Fruit fly (Drosophila melanogaster): ENCODE data around the gene IP3K2.
A peak's percentile ranks its signal among the peaks of the same experiment; 100 is the strongest.

Gene IP3K2

dm6 chrX:13287854-13288376 is 15.5 kb upstream of the IP3K2 start, which contains the start of gene Remo (continued):
- no peak for TF ChIP-seq CG3281 (GFP tag; optimal IDR thresholded peaks at IDR 0.05)
- TF ChIP-seq Hey (tag; optimal IDR thresholded peaks at IDR 0.05): no peak
- no peak for TF ChIP-seq h (optimal IDR thresholded peaks at IDR 0.05)
- TF ChIP-seq Abd-B (GFP tag; optimal IDR thresholded peaks at IDR 0.05): peak; percentile 92
- TF ChIP-seq Eip74EF (GFP tag; optimal IDR thresholded peaks at IDR 0.05): no peak
- no peak for TF ChIP-seq toy (GFP tag; IDR thresholded peaks at IDR 0.05)
- TF ChIP-seq CG7786 (GFP tag; optimal IDR thresholded peaks at IDR 0.05): no peak
- TF ChIP-seq Fer3 (tag; optimal IDR thresholded peaks at IDR 0.05): no peak
- TF ChIP-seq Dip3 (GFP tag; optimal IDR thresholded peaks at IDR 0.05): no peak
- no peak for TF ChIP-seq onecut (GFP tag; IDR thresholded peaks at IDR 0.05)
- no peak for TF ChIP-seq HLHmδ (GFP tag; optimal IDR thresholded peaks at IDR 0.05)

dm6 chrX:13296405-13297183 is 6.8 kb upstream of the IP3K2 start, which contains the start of gene CG1622:
Gene CG1622, plus strand, starts transcription at chrX:13297082.
- TF ChIP-seq CG15514 (GFP tag; optimal IDR thresholded peaks at IDR 0.05) (peak; percentile 40), CG3065 (GFP tag; optimal IDR thresholded peaks at IDR 0.05) (no peak), CG10462 (GFP tag; optimal IDR thresholded peaks at IDR 0.05) (no peak), bigmax (GFP tag; optimal IDR thresholded peaks at IDR 0.05) (no peak), tin (GFP tag; optimal IDR thresholded peaks at IDR 0.05) (no peak), CG4424 (GFP tag; optimal IDR thresholded peaks at IDR 0.05) (peak; percentile 9), CG9932 (GFP tag; IDR thresholded peaks at IDR 0.05) (peak; percentile 76), HmgZ (tag; optimal IDR thresholded peaks at IDR 0.05) (no peak), tna (GFP tag; IDR thresholded peaks at IDR 0.05; ENCODE audit: partially characterized antibody) (no peak), CG11247 (GFP tag; IDR thresholded peaks at IDR 0.05) (no peak; the same call in 1 of the 2 replicates), CG14860 (GFP tag; IDR thresholded peaks at IDR 0.05; ENCODE audit: partially characterized antibody) (0 out of 3 replicates have a peak, but pooled peaks have one; percentile 22), maf-S (GFP tag; optimal IDR thresholded peaks at IDR 0.05) (no peak), CG11504 (tag; optimal IDR thresholded peaks at IDR 0.05) (no peak), bbx (GFP tag; IDR thresholded peaks at IDR 0.05; ENCODE audit: partially characterized antibody) (peak; percentile 39; the same call in 1 of the 2 replicates), her (GFP tag; optimal IDR thresholded peaks at IDR 0.05) (no peak), Dad (GFP tag; optimal IDR thresholded peaks at IDR 0.05) (no peak), CG15269 (tag; optimal IDR thresholded peaks at IDR 0.05) (no peak), cg (GFP tag; optimal IDR thresholded peaks at IDR 0.05) (no peak), Ssrp (tag; optimal IDR thresholded peaks at IDR 0.05) (peak; percentile 17), E2f2 (GFP tag; IDR thresholded peaks at IDR 0.05) (peak; percentile 28; the same call in 1 of the 2 replicates), tio (GFP tag; optimal IDR thresholded peaks at IDR 0.05) (no peak), CG16813 (GFP tag; IDR thresholded peaks at IDR 0.05; ENCODE audit: partially characterized antibody) (peak; percentile 43; the same call in 1 of the 3 replicates), hkb (optimal IDR thresholded peaks at IDR 0.05) (no peak), hkb (GFP tag; IDR thresholded peaks at IDR 0.05) (peak; percentile 13; the same call in 1 of the 2 replicates), scrt (GFP tag; optimal IDR thresholded peaks at IDR 0.05) (no peak), CG13775 (GFP tag; optimal IDR thresholded peaks at IDR 0.05) (peak; percentile 45), Doc2 (GFP tag; IDR thresholded peaks at IDR 0.05) (no peak), CG11085 (GFP tag; IDR thresholded peaks at IDR 0.05) (no peak), z (GFP tag; IDR thresholded peaks at IDR 0.05) (no peak), Lhr (GFP tag; optimal IDR thresholded peaks at IDR 0.05) (peak; percentile 26), CG4730 (GFP tag; IDR thresholded peaks at IDR 0.05) (no peak), sens (GFP tag) (peak; percentile 70), Hand (GFP tag; optimal IDR thresholded peaks at IDR 0.05) (no peak), CG30020 (tag; optimal IDR thresholded peaks at IDR 0.05) (peak; percentile 50), amos (GFP tag; IDR thresholded peaks at IDR 0.05; ENCODE audit: partially characterized antibody) (peak; percentile 50; the same call in 1 of the 2 replicates), org-1 (GFP tag; optimal IDR thresholded peaks at IDR 0.05) (no peak), insv (GFP tag; optimal IDR thresholded peaks at IDR 0.05) (peak in 1 of 2 experiments; percentile 80)

Data from whole organism, embryonic.